Worm (Caenorhabditis elegans): Measurements from ENCODE around the gene nhr-155.

DNA sequence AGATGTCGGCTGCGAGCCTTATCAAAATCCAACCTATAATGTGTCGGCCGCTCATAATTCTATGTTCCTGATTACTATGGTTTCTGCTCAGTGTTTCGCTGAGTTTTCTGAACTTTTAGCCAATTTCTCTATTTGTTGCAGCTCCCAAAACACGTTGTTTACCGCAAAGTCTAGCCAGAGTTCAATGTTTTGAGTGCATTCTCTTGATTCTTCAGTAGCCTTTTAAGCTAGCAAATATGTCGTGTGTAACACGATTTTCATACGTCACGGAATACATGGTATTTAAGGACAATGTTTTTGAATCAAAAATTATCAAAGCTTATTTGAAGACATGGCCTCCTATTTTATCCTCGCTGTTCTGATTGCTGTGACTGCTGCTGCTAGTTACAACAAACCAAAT, 34.1 kb upstream of the nhr-155 start, which contains the start of gene srlf-19:
- TF ChIP-seq tbx-9 (tag; optimal IDR thresholded peaks at IDR 0.05; ENCODE audit: borderline replicate concordance) (no peak), mes-4 (tag; optimal IDR thresholded peaks at IDR 0.05) (no peak), unc-62 (GFP tag; optimal IDR thresholded peaks at IDR 0.05) (no peak), madf-10 (tag; optimal IDR thresholded peaks at IDR 0.05) (no peak), C17E4.6 (GFP tag; IDR thresholded peaks at IDR 0.05) (no peak), unc-130 (GFP tag; optimal IDR thresholded peaks at IDR 0.05) (no peak)
